Fruit fly (Drosophila melanogaster) whole organism, pupa: ENCODE results near the gene CG6688.

Experiments
- CG12605 ChIP-seq: fragments of 200-800 bp; sonication (Bioruptor generic); IDR thresholded peaks from 2 replicates; pipeline ENCODE4 v1.3.6; 2022; ENCODE audit warnings: missing biosample characterization, missing genetic modification characterization
- CG13204 ChIP-seq: fragments of 200-800 bp; sonication (Bioruptor generic); optimal IDR thresholded peaks from 2 replicates; lab custom pipeline; 2018; ENCODE audit warnings: missing biosample characterization, mild to moderate bottlenecking, missing genetic modification characterization, moderate library complexity
- CG14655 ChIP-seq: fragments of 200-800 bp; sonication (Bioruptor generic); optimal IDR thresholded peaks from 3 replicates; lab custom pipeline; 2017; ENCODE audit warnings: mild to moderate bottlenecking, missing biosample characterization, missing genetic modification reagents, missing genetic modification characterization
- CG17806 ChIP-seq: fragments of 200-800 bp; sonication (Bioruptor generic); optimal IDR thresholded peaks from 2 replicates; lab custom pipeline; 2018; ENCODE audit warnings: missing biosample characterization, mild to moderate bottlenecking, missing genetic modification characterization, moderate library complexity
- CG32121 ChIP-seq: fragments of 200-800 bp; sonication (Bioruptor generic); IDR thresholded peaks from 2 replicates; pipeline ENCODE4 v1.3.6; 2022; ENCODE audit warnings: missing biosample characterization, missing genetic modification characterization
- Snoo ChIP-seq: fragments of 200-800 bp; sonication (Bioruptor generic); optimal IDR thresholded peaks from 3 replicates; lab custom pipeline; 2017; ENCODE audit warnings: missing biosample characterization, mild to moderate bottlenecking, missing genetic modification characterization, inconsistent platforms
- gl ChIP-seq: fragments of 200-800 bp; sonication (Bioruptor generic); optimal IDR thresholded peaks from 2 replicates; lab custom pipeline; 2018; ENCODE audit warnings: missing biosample characterization, mild to moderate bottlenecking, missing genetic modification characterization

DNA sequence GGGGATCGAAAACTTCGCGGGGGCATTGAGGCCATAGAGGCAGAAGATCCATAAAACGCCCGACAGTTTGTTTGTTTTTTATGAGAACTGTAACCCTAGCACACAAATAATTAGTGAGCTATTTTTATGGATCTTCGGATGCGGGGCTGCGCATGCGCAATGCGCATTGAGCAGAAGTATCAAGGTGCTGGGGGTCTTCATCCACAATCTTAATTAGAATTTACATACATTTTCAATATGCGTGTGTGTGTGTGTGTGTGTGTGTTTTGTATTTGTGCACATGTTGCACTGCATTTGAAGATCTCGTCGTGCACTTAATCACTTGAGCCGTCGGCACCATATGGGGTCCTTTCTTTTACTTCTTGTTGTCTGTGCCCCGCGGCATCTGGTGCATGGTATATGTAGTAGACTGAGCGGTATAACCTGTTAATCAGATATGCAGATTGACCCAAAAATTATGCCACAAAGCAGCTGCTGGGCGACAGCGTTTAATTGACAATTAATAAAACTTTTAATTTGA, 30.6 kb downstream of the CG6688 start:
- TF ChIP-seq Snoo (no peak), CG17806 (tag; lab: Kevin White, UChicago) (no peak), CG13204 (no peak), CG32121 (GFP tag; lab: Robert Waterston, UW) (no peak), gl (tag; lab: Kevin White, UChicago) (no peak), CG12605 (no peak), CG14655 (GFP tag; lab: Kevin White, UChicago) (no peak)
